Fruit fly (Drosophila melanogaster) whole organism, embryonic: ENCODE measurements around the gene CG15878.

ENCODE experiments used
- Atf-2 ChIP-seq: fragments of 200-800 bp; sonication (Bioruptor generic); optimal IDR thresholded peaks from 2 replicates; lab custom pipeline; 2016; ENCODE audit warnings: missing biosample characterization, missing genetic modification characterization
- CG10462 ChIP-seq: fragments of 200-800 bp; sonication (Bioruptor generic); optimal IDR thresholded peaks from 2 replicates; lab custom pipeline; 2016; ENCODE audit warnings: missing biosample characterization, missing genetic modification characterization
- CG11696 ChIP-seq: fragments of 200-800 bp; sonication (Bioruptor generic); IDR thresholded peaks from 2 replicates; pipeline ENCODE4 v1.3.6; 2022; ENCODE audit warnings: missing biosample characterization, missing genetic modification characterization
- CG12155 ChIP-seq: fragments of 200-800 bp; sonication (Bioruptor generic); optimal IDR thresholded peaks from 3 replicates; lab custom pipeline; 2016; ENCODE audit warnings: missing biosample characterization, missing genetic modification characterization
- CG13296 ChIP-seq: fragments of 200-800 bp; sonication (Bioruptor generic); optimal IDR thresholded peaks from 3 replicates; lab custom pipeline; 2018; ENCODE audit warnings: missing biosample characterization, mild to moderate bottlenecking, missing genetic modification characterization
- CG14965 ChIP-seq: fragments of 200-800 bp; sonication (Bioruptor generic); optimal IDR thresholded peaks from 2 replicates; lab custom pipeline; 2016; ENCODE audit warnings: missing biosample characterization, missing genetic modification characterization, borderline replicate concordance
- CG16779 ChIP-seq: fragments of 200-800 bp; sonication (Bioruptor generic); IDR thresholded peaks from 2 replicates; pipeline ENCODE4 v1.3.6; 2022; ENCODE audit warnings: missing biosample characterization, missing genetic modification characterization
- CG17912 ChIP-seq: fragments of 200-800 bp; sonication (Bioruptor generic); optimal IDR thresholded peaks from 2 replicates; lab custom pipeline; 2018; ENCODE audit warnings: missing biosample characterization, mild to moderate bottlenecking, missing genetic modification characterization
- CG31365 ChIP-seq: fragments of 200-800 bp; sonication (Bioruptor generic); optimal IDR thresholded peaks from 2 replicates; lab custom pipeline; 2018; ENCODE audit warnings: missing biosample characterization, mild to moderate bottlenecking, missing genetic modification characterization
- CG33557 ChIP-seq: fragments of 200-800 bp; sonication (Bioruptor generic); optimal IDR thresholded peaks from 2 replicates; lab custom pipeline; 2019; ENCODE audit warnings: missing biosample characterization, mild to moderate bottlenecking, missing genetic modification characterization, moderate library complexity
- CG3995 ChIP-seq: fragments of 200-800 bp; sonication (Bioruptor generic); optimal IDR thresholded peaks from 3 replicates; lab custom pipeline; 2016; ENCODE audit warnings: missing biosample characterization, missing genetic modification characterization
- CG6683 ChIP-seq: fragments of 200-800 bp; sonication (Bioruptor generic); optimal IDR thresholded peaks from 2 replicates; lab custom pipeline; 2017; ENCODE audit warnings: missing biosample characterization, mild to moderate bottlenecking, missing genetic modification characterization, missing genetic modification reagents
- CG7271 ChIP-seq: fragments of 200-800 bp; sonication (Bioruptor generic); optimal IDR thresholded peaks from 2 replicates; lab custom pipeline; 2018; ENCODE audit warnings: missing biosample characterization, mild to moderate bottlenecking, missing genetic modification characterization, moderate library complexity
- CG8089 ChIP-seq: fragments of 200-800 bp; sonication (Bioruptor generic); optimal IDR thresholded peaks from 3 replicates; lab custom pipeline; 2016; ENCODE audit warnings: missing biosample characterization, missing genetic modification characterization
- CG9817 ChIP-seq: fragments of 200-800 bp; sonication (Bioruptor generic); optimal IDR thresholded peaks from 2 replicates; lab custom pipeline; 2018; ENCODE audit warnings: missing biosample characterization, mild to moderate bottlenecking, missing genetic modification characterization, moderate library complexity
- D19A ChIP-seq: fragments of 200-800 bp; optimal IDR thresholded peaks from 3 replicates; lab custom pipeline; 2019; ENCODE audit warnings: missing biosample characterization, mild to moderate bottlenecking, missing genetic modification characterization, moderate library complexity
- Drgx ChIP-seq: fragments of 200-800 bp; sonication (Bioruptor generic); IDR thresholded peaks from 2 replicates; pipeline ENCODE4 v1.3.6; 2022; ENCODE audit warnings: missing biosample characterization, missing genetic modification characterization
- Elba2 ChIP-seq: fragments of 200-800 bp; sonication (Bioruptor generic); optimal IDR thresholded peaks from 3 replicates; lab custom pipeline; 2016; ENCODE audit warnings: missing biosample characterization, missing genetic modification characterization
- Fer1 ChIP-seq: fragments of 200-800 bp; sonication (Bioruptor generic); optimal IDR thresholded peaks from 2 replicates; lab custom pipeline; 2017; ENCODE audit warnings: missing biosample characterization, mild to moderate bottlenecking, missing genetic modification characterization
- HLH4C ChIP-seq: fragments of 200-800 bp; sonication (Bioruptor generic); IDR thresholded peaks from 3 replicates; pipeline ENCODE4 v1.3.6; 2022; ENCODE audit warnings: missing biosample characterization, missing genetic modification characterization; ENCODE audit not compliant: partially characterized antibody
- Hr78 ChIP-seq, 2 experiments: fragments of 200-800 bp in 1 of 2; fragments of >200 bp in 1 of 2; sonication (Bioruptor generic) in 1 of 2; optimal IDR thresholded peaks; 2 replicates each; lab custom pipeline; 2017 to 2019; ENCODE audit warnings: missing biosample characterization in 2 of 2, missing genetic modification characterization in 2 of 2, mild to moderate bottlenecking in 1 of 2, moderate library complexity in 1 of 2
- Lpt ChIP-seq: fragments of >200 bp; optimal IDR thresholded peaks from 2 replicates; lab custom pipeline; 2018; ENCODE audit warnings: missing biosample characterization, missing genetic modification characterization
- NFAT ChIP-seq: fragments of 200-800 bp; sonication (Bioruptor generic); IDR thresholded peaks from 2 replicates; pipeline ENCODE4 v1.3.6; 2022; ENCODE audit warnings: missing biosample characterization, missing genetic modification characterization
- PHDP ChIP-seq: fragments of 200-800 bp; sonication (Bioruptor generic); optimal IDR thresholded peaks from 3 replicates; lab custom pipeline; 2018; ENCODE audit warnings: missing biosample characterization, mild to moderate bottlenecking, missing genetic modification characterization, moderate library complexity
- Stat92E ChIP-seq, 3 experiments: fragments of >200 bp in 2 of 3; fragments of 200-800 bp in 1 of 3; sonication (Bioruptor generic) in 1 of 3; optimal IDR thresholded peaks; 2 replicates each; lab custom pipeline; 2017 to 2019; ENCODE audit warnings: missing biosample characterization in 3 of 3, missing genetic modification characterization in 3 of 3, mild to moderate bottlenecking in 1 of 3, moderate library complexity in 1 of 3
- Xbp1 ChIP-seq: fragments of 200-800 bp; sonication (Bioruptor generic); optimal IDR thresholded peaks from 3 replicates; lab custom pipeline; 2016; ENCODE audit warnings: missing biosample characterization, mild to moderate bottlenecking, missing genetic modification characterization
- ab ChIP-seq: fragments of 200-800 bp; sonication (Bioruptor generic); optimal IDR thresholded peaks from 2 replicates; lab custom pipeline; 2016; ENCODE audit warnings: missing biosample characterization, missing genetic modification characterization
- abd-A ChIP-seq: fragments of 200-800 bp; sonication (Bioruptor generic); optimal IDR thresholded peaks from 3 replicates; lab custom pipeline; 2019; ENCODE audit warnings: missing biosample characterization, mild to moderate bottlenecking, missing genetic modification characterization, moderate library complexity
- amos ChIP-seq: fragments of 200-800 bp; sonication (Bioruptor generic); IDR thresholded peaks from 2 replicates; pipeline ENCODE4 v1.3.6; 2022; ENCODE audit warnings: missing biosample characterization, missing genetic modification characterization; ENCODE audit not compliant: partially characterized antibody
- chm ChIP-seq: fragments of 200-800 bp; sonication (Bioruptor generic); IDR thresholded peaks from 2 replicates; pipeline ENCODE4 v1.3.6; 2022; ENCODE audit warnings: missing biosample characterization, missing genetic modification characterization
- corto ChIP-seq: fragments of 200-800 bp; sonication (Bioruptor generic); optimal IDR thresholded peaks from 2 replicates; lab custom pipeline; 2016; ENCODE audit warnings: missing biosample characterization, mild to moderate bottlenecking, missing genetic modification characterization, moderate library complexity
- croc ChIP-seq: fragments of 200-800 bp; sonication (Bioruptor generic); conservative IDR thresholded peaks from 3 replicates; pipeline ENCODE4 v1.3.6; 2022; ENCODE audit warnings: missing biosample characterization, missing genetic modification characterization
- crp ChIP-seq, 2 experiments: fragments of 200-800 bp; sonication (Bioruptor generic); optimal IDR thresholded peaks; 2 replicates in 1 of 2; 3 replicates in 1 of 2; lab custom pipeline; 2017; ENCODE audit warnings: missing biosample characterization in 2 of 2, missing genetic modification characterization in 2 of 2, mild to moderate bottlenecking in 1 of 2, moderate library complexity in 1 of 2
- dpn ChIP-seq, 2 experiments: fragments of 200-800 bp; sonication (Bioruptor generic); optimal IDR thresholded peaks; 3 replicates each; lab custom pipeline; 2016; ENCODE audit warnings: missing biosample characterization in 2 of 2, missing genetic modification characterization in 2 of 2
- eve ChIP-seq, 2 experiments: fragments of >200 bp; optimal IDR thresholded peaks; 2 replicates each; lab custom pipeline; 2017; ENCODE audit warnings: missing biosample characterization in 2 of 2, missing genetic modification characterization in 2 of 2
- fd64A ChIP-seq: fragments of 200-800 bp; sonication (Bioruptor generic); optimal IDR thresholded peaks from 3 replicates; lab custom pipeline; 2018; ENCODE audit warnings: missing biosample characterization, mild to moderate bottlenecking, missing genetic modification characterization
- hbn ChIP-seq: fragments of 200-800 bp; sonication (Bioruptor generic); IDR thresholded peaks from 2 replicates; pipeline ENCODE4 v1.3.6; 2022; ENCODE audit warnings: missing biosample characterization, missing genetic modification characterization; ENCODE audit not compliant: partially characterized antibody
- insv ChIP-seq, 2 experiments: fragments of 200-800 bp; sonication (Bioruptor generic); optimal IDR thresholded peaks; 3 replicates each; lab custom pipeline; 2016 to 2018; ENCODE audit warnings: missing biosample characterization in 2 of 2, missing genetic modification characterization in 2 of 2
- ken ChIP-seq: fragments of 200-800 bp; sonication (Bioruptor generic); IDR thresholded peaks from 3 replicates; pipeline ENCODE4 v1.3.6; 2022; ENCODE audit warnings: missing biosample characterization, missing genetic modification characterization
- lola ChIP-seq, 3 experiments: fragments of >200 bp in 2 of 3; fragments of 200-800 bp in 1 of 3; sonication (Bioruptor generic) in 1 of 3; optimal IDR thresholded peaks; 2 replicates each; lab custom pipeline; 2017 to 2019; ENCODE audit warnings: missing biosample characterization in 3 of 3, missing genetic modification characterization in 3 of 3, mild to moderate bottlenecking in 1 of 3, moderate library complexity in 1 of 3
- luna ChIP-seq: fragments of 200-800 bp; sonication (Bioruptor generic); optimal IDR thresholded peaks from 2 replicates; lab custom pipeline; 2016; ENCODE audit warnings: missing biosample characterization, missing genetic modification characterization
- pan ChIP-seq, 4 experiments: fragments of >200 bp in 3 of 4; fragments of 200-800 bp in 1 of 4; sonication (Bioruptor generic) in 1 of 4; optimal IDR thresholded peaks in 3 of 4; IDR thresholded peaks in 1 of 4; 2 replicates each; pipeline versions ENCODE4 v1.3.6 to Lab custom; 2017 to 2022; ENCODE audit warnings: missing biosample characterization in 2 of 4, missing genetic modification characterization in 2 of 4, mixed read lengths in 1 of 4
- slou ChIP-seq: fragments of 200-800 bp; sonication (Bioruptor generic); optimal IDR thresholded peaks from 3 replicates; lab custom pipeline; 2016; ENCODE audit warnings: missing biosample characterization, missing genetic modification characterization
- sug ChIP-seq: fragments of 200-800 bp; optimal IDR thresholded peaks from 2 replicates; lab custom pipeline; 2019; ENCODE audit warnings: missing biosample characterization, mild to moderate bottlenecking, missing genetic modification characterization, moderate library complexity
- tap ChIP-seq: fragments of 200-800 bp; optimal IDR thresholded peaks from 3 replicates; lab custom pipeline; 2019; ENCODE audit warnings: missing biosample characterization, mild to moderate bottlenecking, missing genetic modification characterization, moderate library complexity
- tll ChIP-seq, 2 experiments: fragments of 200-800 bp in 1 of 2; fragments of >200 bp in 1 of 2; sonication (Bioruptor generic) in 1 of 2; optimal IDR thresholded peaks; 2 replicates each; lab custom pipeline; 2017 to 2019; ENCODE audit warnings: missing biosample characterization in 2 of 2, missing genetic modification characterization in 2 of 2, mild to moderate bottlenecking in 1 of 2, moderate library complexity in 1 of 2
- tna ChIP-seq: fragments of 200-800 bp; sonication (Bioruptor generic); IDR thresholded peaks from 2 replicates; pipeline ENCODE4 v1.3.6; 2022; ENCODE audit warnings: missing biosample characterization, missing genetic modification characterization; ENCODE audit not compliant: partially characterized antibody
- zen2 ChIP-seq: fragments of 200-800 bp; sonication (Bioruptor generic); IDR thresholded peaks from 3 replicates; pipeline ENCODE4 v1.3.6; 2022; ENCODE audit warnings: missing biosample characterization, missing genetic modification characterization; ENCODE audit not compliant: partially characterized antibody

CG15878 gene

dm6 chr3L:2162019-2162418 is 50.3 kb downstream of the CG15878 start (continued):
- no peak for TF ChIP-seq hbn (GFP tag; lab: Robert Waterston, UW)
- no peak for TF ChIP-seq insv (GFP tag; optimal IDR thresholded peaks at IDR 0.05; lab: Kevin White, UChicago)
- TF ChIP-seq crp (GFP tag; optimal IDR thresholded peaks at IDR 0.05; lab: Kevin White, UChicago) = no peak
- TF ChIP-seq ab (GFP tag; lab: Kevin White, UChicago) = no peak
- TF ChIP-seq slou = no peak
- no peak for TF ChIP-seq Lpt (GFP tag; lab: Kevin White, UChicago)
- no peak for TF ChIP-seq amos (GFP tag; lab: Robert Waterston, UW)
- TF ChIP-seq tll (GFP tag; optimal IDR thresholded peaks at IDR 0.05; lab: Kevin White, UChicago) = no peak
- peak; percentile 44 for TF ChIP-seq CG14965 (GFP tag; lab: Kevin White, UChicago)
- TF ChIP-seq CG16779 (GFP tag; lab: Robert Waterston, UW) = peak; percentile 22; the same call in 1 of the 2 replicates
- peak; percentile 84 for TF ChIP-seq tap (tag; lab: Kevin White, UChicago)
- no peak for TF ChIP-seq Elba2 (GFP tag; lab: Kevin White, UChicago)
- peak; percentile 88 for TF ChIP-seq ken (GFP tag; lab: Robert Waterston, UW)
- peak; percentile 61 for TF ChIP-seq CG33557 (GFP tag; lab: Kevin White, UChicago)
- peak in 1 of 3 experiments; percentile 58 for TF ChIP-seq lola (GFP tag; optimal IDR thresholded peaks at IDR 0.05; lab: Kevin White, UChicago)
- TF ChIP-seq NFAT (GFP tag; lab: Robert Waterston, UW) = no peak
- no peak for TF ChIP-seq CG7271
- peak in 1 of 2 experiments; percentile 60 for TF ChIP-seq Hr78 (GFP tag; optimal IDR thresholded peaks at IDR 0.05; lab: Kevin White, UChicago)
- TF ChIP-seq CG9817 (tag; lab: Kevin White, UChicago) = peak; percentile 59
- TF ChIP-seq Xbp1 = peak; percentile 70
- peak; percentile 75 for TF ChIP-seq D19A (tag; lab: Kevin White, UChicago)
- no peak for TF ChIP-seq tna (GFP tag; lab: Robert Waterston, UW)
- TF ChIP-seq Stat92E (GFP tag; optimal IDR thresholded peaks at IDR 0.05; lab: Kevin White, UChicago) = no peak
- TF ChIP-seq corto (GFP tag; lab: Kevin White, UChicago) = peak; percentile 33
- peak; percentile 55 for TF ChIP-seq PHDP (tag; lab: Kevin White, UChicago)
- TF ChIP-seq croc = peak; percentile 74; the same call in 2 of the 3 replicates
- no peak for TF ChIP-seq CG17912 (GFP tag; lab: Kevin White, UChicago)
- TF ChIP-seq CG6683 (GFP tag; lab: Kevin White, UChicago) = no peak
- TF ChIP-seq Atf-2 = peak; percentile 30
- peak; percentile 26 for TF ChIP-seq CG12155 (GFP tag; lab: Kevin White, UChicago)
- peak; percentile 46 for TF ChIP-seq CG8089
- TF ChIP-seq chm (GFP tag; lab: Robert Waterston, UW) = peak; percentile 83
- TF ChIP-seq Drgx (GFP tag; lab: Robert Waterston, UW) = peak; percentile 96
- TF ChIP-seq zen2 (GFP tag; lab: Robert Waterston, UW) = no peak
- no peak for TF ChIP-seq HLH4C (GFP tag; lab: Robert Waterston, UW)
- peak; percentile 23 for TF ChIP-seq CG13296 (GFP tag; lab: Kevin White, UChicago)
- peak; percentile 62 for TF ChIP-seq Fer1
- peak; percentile 42 for TF ChIP-seq CG31365
- TF ChIP-seq eve (GFP tag; optimal IDR thresholded peaks at IDR 0.05; lab: Kevin White, UChicago) = peak in 1 of 2 experiments; percentile 93
- no peak for TF ChIP-seq luna (GFP tag; lab: Kevin White, UChicago)
- TF ChIP-seq CG11696 (GFP tag; lab: Robert Waterston, UW) = peak; percentile 58; the same call in 1 of the 2 replicates
- TF ChIP-seq CG3995 (GFP tag; lab: Kevin White, UChicago) = no peak
- peak; percentile 79 for TF ChIP-seq fd64A
- TF ChIP-seq sug (tag; lab: Kevin White, UChicago) = peak; percentile 17
- no peak for TF ChIP-seq abd-A
- TF ChIP-seq pan (optimal IDR thresholded peaks at IDR 0.05; lab: Kevin White, UChicago) = no peak
- TF ChIP-seq pan (GFP tag; optimal IDR thresholded peaks at IDR 0.05 in 1 of 2, IDR thresholded peaks at IDR 0.05 in 1 of 2) = peak in 1 of 2 experiments; percentile 85
- TF ChIP-seq dpn (GFP tag; optimal IDR thresholded peaks at IDR 0.05; lab: Kevin White, UChicago) = peak; percentile 68 to 71
- TF ChIP-seq CG10462 = no peak
